Fruit fly (Drosophila melanogaster) whole organism, prepupa: ENCODE results near the gene plh.

ENCODE experiments used
- Blimp-1 ChIP-seq: fragments of 200-800 bp; sonication (Bioruptor generic); optimal IDR thresholded peaks from 3 replicates; lab custom pipeline; 2017; ENCODE audit warnings: missing biosample characterization, missing genetic modification characterization, mild to moderate bottlenecking, moderate library complexity, missing genetic modification reagents
- CG11762 ChIP-seq: fragments of 200-800 bp; sonication (Bioruptor generic); optimal IDR thresholded peaks from 3 replicates; lab custom pipeline; 2016; ENCODE audit warnings: missing biosample characterization, missing genetic modification characterization; ENCODE audit not compliant: insufficient read depth
- CG6808 ChIP-seq: fragments of 200-800 bp; sonication (Bioruptor generic); optimal IDR thresholded peaks from 3 replicates; lab custom pipeline; 2017; ENCODE audit warnings: missing biosample characterization, missing genetic modification characterization, mild to moderate bottlenecking, moderate library complexity, missing genetic modification reagents
- Hr39 ChIP-seq: fragments of 200-800 bp; sonication (Bioruptor generic); optimal IDR thresholded peaks from 2 replicates; lab custom pipeline; 2016; ENCODE audit warnings: missing biosample characterization, missing genetic modification characterization
- Sox15 ChIP-seq: fragments of 200-800 bp; sonication (Bioruptor generic); optimal IDR thresholded peaks from 3 replicates; lab custom pipeline; 2016; ENCODE audit warnings: missing biosample characterization, missing genetic modification characterization
- vri ChIP-seq: fragments of 200-800 bp; sonication (Bioruptor generic); optimal IDR thresholded peaks from 3 replicates; lab custom pipeline; 2016; ENCODE audit warnings: missing biosample characterization, mild to moderate bottlenecking, missing genetic modification characterization

DNA sequence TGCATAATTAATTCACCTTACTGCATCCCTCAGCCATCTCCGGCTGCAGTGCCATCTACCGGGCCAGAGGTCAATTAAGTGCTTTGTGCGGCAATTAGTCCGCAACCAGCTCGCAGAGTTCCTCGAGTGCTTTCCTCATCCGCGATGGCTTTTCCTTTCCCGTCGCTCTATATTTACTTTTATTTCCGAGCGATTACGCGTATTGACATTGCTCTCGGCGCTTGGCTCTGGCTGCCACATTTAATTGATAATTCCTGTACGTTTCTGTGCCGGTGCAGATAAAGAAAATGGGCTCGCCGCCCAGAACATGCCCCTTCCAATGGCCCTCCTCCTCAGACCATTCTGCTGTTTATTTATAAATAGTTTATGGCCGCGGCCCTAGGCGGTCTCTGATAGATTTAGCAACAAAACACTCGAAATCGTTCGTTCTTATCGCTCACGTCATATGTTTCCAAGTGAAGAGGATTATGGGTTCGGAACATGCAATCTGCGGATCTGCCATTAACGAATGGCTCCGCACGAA, 42.8 kb upstream of the plh start:
- TF ChIP-seq CG6808 (GFP tag; lab: Kevin White, UChicago), result peak; percentile 30
- TF ChIP-seq CG11762 (GFP tag; lab: Kevin White, UChicago), result peak; percentile 20
- TF ChIP-seq Hr39 (GFP tag; lab: Kevin White, UChicago), result no peak
- peak; percentile 4 for TF ChIP-seq vri (GFP tag; lab: Kevin White, UChicago)
- no peak for TF ChIP-seq Sox15 (GFP tag; lab: Kevin White, UChicago)
- no peak for TF ChIP-seq Blimp-1 (GFP tag; lab: Kevin White, UChicago)
